Worm (Caenorhabditis elegans): ENCODE results near the gene mig-15.

Gene mig-15

DNA sequence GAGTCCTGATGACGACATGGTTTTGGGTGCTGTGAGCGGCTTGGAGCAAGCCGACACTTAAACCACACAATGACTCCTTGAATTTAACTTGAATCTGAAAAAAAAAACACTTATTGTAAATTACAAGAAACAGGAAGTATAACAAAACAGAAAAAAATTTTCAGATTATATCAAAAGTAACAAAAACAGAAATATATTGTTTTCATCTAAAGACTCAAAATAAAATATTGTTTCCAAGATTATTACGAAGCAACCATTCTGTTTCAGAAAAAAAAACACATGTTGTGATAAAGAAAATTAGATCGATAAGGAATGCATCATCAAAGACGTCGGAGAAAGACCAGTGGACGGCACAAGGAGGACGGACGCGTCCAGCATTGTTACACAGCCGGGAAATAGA lies at the start of gene mig-15:
Gene mig-15 (minus strand): TSS at position 101 of the 400 bp plus-strand sequence.
- no peak for TF ChIP-seq unc-39 (tag; optimal IDR thresholded peaks at IDR 0.05)
- TF ChIP-seq hlh-1 (tag; optimal IDR thresholded peaks at IDR 0.05), result no peak
- no peak for TF ChIP-seq lin-32 (GFP tag; optimal IDR thresholded peaks at IDR 0.05)
- TF ChIP-seq nhr-12 (tag; optimal IDR thresholded peaks at IDR 0.05), result no peak
- TF ChIP-seq lsy-2 (tag; optimal IDR thresholded peaks at IDR 0.05), result no peak
- TF ChIP-seq ces-1 (GFP tag; optimal IDR thresholded peaks at IDR 0.05), result no peak
- TF ChIP-seq sptf-1 (tag; optimal IDR thresholded peaks at IDR 0.05), result no peak
- no peak for TF ChIP-seq pha-4 (tag; optimal IDR thresholded peaks at IDR 0.05)
- no peak for TF ChIP-seq elt-1 (tag; optimal IDR thresholded peaks at IDR 0.05; ENCODE audit: borderline replicate concordance, insufficient read depth)
- no peak for TF ChIP-seq snpc-4 (tag; optimal IDR thresholded peaks at IDR 0.05)
- TF ChIP-seq nhr-28 (tag; optimal IDR thresholded peaks at IDR 0.05), result no peak
- TF ChIP-seq ham-2 (GFP tag; optimal IDR thresholded peaks at IDR 0.05), result no peak
- no peak for TF ChIP-seq ceh-39 (tag; optimal IDR thresholded peaks at IDR 0.05)
- no peak for TF ChIP-seq sem-2 (GFP tag; optimal IDR thresholded peaks at IDR 0.05)
- TF ChIP-seq nhr-237 (tag; optimal IDR thresholded peaks at IDR 0.05), result no peak
- no peak for TF ChIP-seq M03D4.4 (tag; optimal IDR thresholded peaks at IDR 0.05)
- TF ChIP-seq zip-8 (tag; optimal IDR thresholded peaks at IDR 0.05), result no peak
- TF ChIP-seq blmp-1 (tag; optimal IDR thresholded peaks at IDR 0.05), result no peak

DNA sequence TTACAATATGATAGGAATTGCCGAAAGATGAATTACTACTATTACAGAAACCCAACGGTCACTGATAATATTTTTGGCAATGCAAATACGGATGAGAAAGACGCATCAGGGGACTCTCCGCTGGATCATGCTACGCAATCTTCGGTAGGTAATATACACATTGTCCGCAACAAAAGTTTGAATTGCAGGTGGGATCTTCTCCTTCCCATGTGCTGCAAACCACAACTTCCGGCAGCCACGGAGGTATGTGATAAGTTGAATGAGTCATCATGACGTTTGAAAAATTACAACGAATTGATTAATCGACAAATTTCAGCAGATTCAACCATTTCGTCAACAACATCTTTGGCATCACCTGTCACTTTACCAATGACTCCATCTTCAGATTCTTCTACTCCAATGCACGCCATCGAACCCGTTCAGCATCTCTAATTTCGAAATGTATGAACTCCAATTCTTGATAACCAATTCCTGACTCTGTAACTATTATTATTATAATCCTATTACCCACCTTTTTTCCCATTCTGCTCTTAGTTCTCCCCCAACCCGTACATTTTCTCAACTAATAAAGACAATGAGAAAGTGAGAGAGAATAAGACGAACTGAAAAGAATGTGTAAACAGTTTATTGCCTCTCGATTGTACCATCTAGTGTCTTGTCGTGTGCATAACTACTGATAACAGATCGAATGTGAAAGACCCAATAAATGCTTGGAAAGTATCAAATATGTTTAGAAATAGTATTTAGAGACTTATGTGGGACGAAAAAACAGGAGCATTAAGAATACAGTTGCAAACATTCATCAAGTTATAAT lies 48.9 kb upstream of the mig-15 start:
- TF ChIP-seq lin-13 (tag; optimal IDR thresholded peaks at IDR 0.05), result no peak
- no peak for TF ChIP-seq sptf-1 (tag; optimal IDR thresholded peaks at IDR 0.05)
- no peak for TF ChIP-seq nhr-12 (tag; optimal IDR thresholded peaks at IDR 0.05)
- no peak for TF ChIP-seq lsy-2 (tag; optimal IDR thresholded peaks at IDR 0.05)
- TF ChIP-seq snpc-4 (tag; optimal IDR thresholded peaks at IDR 0.05), result no peak
- TF ChIP-seq ztf-11 (tag; optimal IDR thresholded peaks at IDR 0.05), result no peak
- TF ChIP-seq flh-1 (GFP tag; optimal IDR thresholded peaks at IDR 0.05), result no peak

DNA sequence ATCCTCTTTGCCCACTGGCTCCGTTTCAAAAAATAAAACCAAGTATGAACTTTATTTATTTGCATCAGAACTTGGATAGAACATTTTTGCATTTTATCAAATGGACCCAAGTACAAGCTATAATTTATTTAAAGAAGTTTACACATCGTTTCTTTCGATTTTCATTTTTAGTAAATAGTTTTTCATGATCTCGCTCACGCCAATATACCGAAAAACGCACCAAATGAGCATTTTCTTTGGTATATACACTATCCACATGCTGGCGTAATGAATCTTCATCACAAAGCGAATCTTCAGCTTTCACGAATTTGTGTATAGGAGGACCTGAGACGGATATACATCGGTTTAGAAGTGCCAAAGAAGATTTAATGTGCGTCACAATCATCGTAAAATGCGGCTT lies 48.1 kb upstream of the mig-15 start, which contains the start of gene C39B10.7:
Gene C39B10.7 (plus strand): TSS at position 301 of the 400 bp plus-strand sequence.
- TF ChIP-seq ham-2 (GFP tag; optimal IDR thresholded peaks at IDR 0.05) (no peak), ceh-43 (GFP tag; optimal IDR thresholded peaks at IDR 0.05) (no peak), tbx-8 (GFP tag; optimal IDR thresholded peaks at IDR 0.05) (no peak), unc-62 (GFP tag; optimal IDR thresholded peaks at IDR 0.05) (no peak), lin-13 (tag; optimal IDR thresholded peaks at IDR 0.05) (no peak)

DNA sequence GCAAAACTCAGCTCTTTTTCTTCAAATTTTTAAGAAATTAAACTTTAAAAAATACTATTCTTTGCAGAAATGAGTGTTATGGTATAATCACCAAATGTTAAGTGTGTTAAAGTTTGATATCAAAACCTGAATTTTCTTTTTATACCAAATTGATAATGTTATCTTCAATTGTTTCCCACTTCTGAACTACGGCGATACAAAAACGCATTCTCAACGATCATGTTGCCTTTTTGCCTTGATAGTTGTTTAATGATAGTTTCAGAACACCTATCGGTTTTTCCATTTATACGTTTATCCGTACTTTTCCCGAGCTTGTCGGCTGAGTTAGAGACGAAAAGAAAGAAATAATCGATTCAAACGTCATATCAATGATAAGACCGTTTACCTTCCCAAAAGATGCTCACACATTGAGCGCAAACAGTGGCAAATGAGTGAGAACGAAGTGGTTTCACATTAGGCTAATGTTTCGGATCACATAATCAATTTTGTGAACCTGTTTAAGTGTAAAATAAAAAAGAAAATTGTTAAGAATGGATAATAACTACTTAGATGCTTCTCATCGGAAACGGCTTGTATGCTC lies 46.6 kb upstream of the mig-15 start, which contains the start of gene elt-4:
Gene elt-4 (plus strand): TSS at position 530 of the 580 bp plus-strand sequence.
- TF ChIP-seq unc-62 (GFP tag; optimal IDR thresholded peaks at IDR 0.05) (no peak), zip-8 (tag; optimal IDR thresholded peaks at IDR 0.05) (no peak), unc-120 (tag; optimal IDR thresholded peaks at IDR 0.05; ENCODE audit: poor library complexity, severe bottlenecking) (no peak), M03D4.4 (tag; optimal IDR thresholded peaks at IDR 0.05) (no peak), mep-1 (tag; optimal IDR thresholded peaks at IDR 0.05) (no peak), ztf-11 (tag; optimal IDR thresholded peaks at IDR 0.05) (no peak), blmp-1 (tag; optimal IDR thresholded peaks at IDR 0.05) (no peak), drap-1 (GFP tag; optimal IDR thresholded peaks at IDR 0.05) (no peak), elt-3 (tag; optimal IDR thresholded peaks at IDR 0.05) (no peak), pha-4 (tag; optimal IDR thresholded peaks at IDR 0.05) (no peak), nhr-2 (tag; optimal IDR thresholded peaks at IDR 0.05) (no peak), ceh-43 (GFP tag; optimal IDR thresholded peaks at IDR 0.05) (no peak), ceh-83 (GFP tag; optimal IDR thresholded peaks at IDR 0.05) (no peak)

DNA sequence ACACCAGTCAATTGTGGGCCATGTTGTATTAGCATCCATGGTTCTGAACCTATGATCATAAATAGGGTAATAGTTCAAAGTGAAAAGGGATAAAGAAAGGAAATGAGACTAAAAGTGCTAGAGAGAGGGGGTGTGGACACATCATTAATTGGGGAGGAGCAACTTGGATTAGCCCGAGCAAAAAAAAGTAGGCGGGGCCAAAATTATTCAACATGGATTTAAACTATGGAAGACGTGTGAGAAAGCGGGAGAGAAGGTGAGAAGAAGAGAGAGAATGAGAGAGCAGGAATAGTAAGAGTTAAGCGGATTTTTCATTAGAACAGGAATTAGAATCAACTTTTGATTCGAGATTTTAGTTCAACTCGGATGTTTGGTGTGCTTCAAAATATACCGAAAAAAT lies 35.1 kb upstream of the mig-15 start, which contains the start of gene C39B10.1:
Gene C39B10.1 (minus strand): TSS at position 101 of the 400 bp plus-strand sequence.
- TF ChIP-seq ceh-43 (GFP tag; optimal IDR thresholded peaks at IDR 0.05) (no peak), mab-5 (tag; optimal IDR thresholded peaks at IDR 0.05) (no peak), elt-1 (tag; optimal IDR thresholded peaks at IDR 0.05; ENCODE audit: borderline replicate concordance, insufficient read depth) (no peak), ceh-39 (tag; optimal IDR thresholded peaks at IDR 0.05) (no peak), bed-3 (GFP tag; optimal IDR thresholded peaks at IDR 0.05) (no peak), ham-2 (GFP tag; optimal IDR thresholded peaks at IDR 0.05) (no peak), lsy-2 (tag; optimal IDR thresholded peaks at IDR 0.05) (no peak), unc-120 (tag; optimal IDR thresholded peaks at IDR 0.05; ENCODE audit: poor library complexity, severe bottlenecking) (no peak)
